Worm (Caenorhabditis elegans) whole organism, late embryonic: ENCODE data around the gene luc-7L.

Source experiments
- K02D7.2 ChIP-seq: sonication (generic microtip); optimal IDR thresholded peaks from 2 replicates; lab custom pipeline; 2017; ENCODE audit warnings: mild to moderate bottlenecking, missing genetic modification characterization, missing compliant biosample characterization
- K09A11.1 ChIP-seq: sonication (generic microtip); optimal IDR thresholded peaks from 2 replicates; lab custom pipeline; 2017; ENCODE audit warnings: antibody characterized with exemption, mild to moderate bottlenecking, missing genetic modification characterization, missing compliant biosample characterization; ENCODE audit not compliant: insufficient read depth
- T23F11.4 ChIP-seq: fragments of 200-800 bp; sonication (Bioruptor generic); optimal IDR thresholded peaks from 2 replicates; lab custom pipeline; 2018; ENCODE audit warnings: mild to moderate bottlenecking, missing genetic modification characterization, missing compliant biosample characterization
- Y22D7AL.16 ChIP-seq: sonication (generic microtip); optimal IDR thresholded peaks from 2 replicates; lab custom pipeline; 2016; ENCODE audit warnings: missing genetic modification characterization, missing compliant biosample characterization
- ceh-18 ChIP-seq: sonication (generic microtip); optimal IDR thresholded peaks from 2 replicates; lab custom pipeline; 2016; ENCODE audit warnings: missing genetic modification characterization, missing compliant biosample characterization
- ceh-19 ChIP-seq: fragments of 200-800 bp; sonication (Bioruptor generic); optimal IDR thresholded peaks from 2 replicates; lab custom pipeline; 2018; ENCODE audit warnings: mild to moderate bottlenecking, missing genetic modification characterization, missing compliant biosample characterization
- ceh-2 ChIP-seq: sonication (generic microtip); optimal IDR thresholded peaks from 2 replicates; lab custom pipeline; 2016; ENCODE audit warnings: missing genotype, missing genetic modification characterization, missing compliant biosample characterization
- ceh-24 ChIP-seq: sonication (generic microtip); optimal IDR thresholded peaks from 2 replicates; lab custom pipeline; 2016; ENCODE audit warnings: mild to moderate bottlenecking, missing genetic modification characterization, missing compliant biosample characterization
- ceh-31 ChIP-seq: sonication (generic microtip); optimal IDR thresholded peaks from 2 replicates; lab custom pipeline; 2016; ENCODE audit warnings: missing genetic modification characterization, missing compliant biosample characterization
- che-1 ChIP-seq: sonication (generic microtip); optimal IDR thresholded peaks from 2 replicates; lab custom pipeline; 2016; ENCODE audit warnings: mild to moderate bottlenecking, missing genetic modification characterization, missing compliant biosample characterization
- elt-2 ChIP-seq: sonication (generic microtip); optimal IDR thresholded peaks from 2 replicates; lab custom pipeline; 2016; ENCODE audit warnings: missing genetic modification reagents, missing genetic modification characterization, missing compliant biosample characterization
- elt-4 ChIP-seq: sonication (generic microtip); optimal IDR thresholded peaks from 2 replicates; lab custom pipeline; 2016; ENCODE audit warnings: missing genetic modification characterization, missing compliant biosample characterization
- ets-4 ChIP-seq: sonication (generic microtip); optimal IDR thresholded peaks from 2 replicates; lab custom pipeline; 2016; ENCODE audit warnings: missing genetic modification characterization, missing compliant biosample characterization
- eyg-1 ChIP-seq: sonication (generic microtip); optimal IDR thresholded peaks from 2 replicates; lab custom pipeline; 2016; ENCODE audit warnings: missing genotype, missing genetic modification characterization, missing compliant biosample characterization
- hlh-13 ChIP-seq: fragments of 200-800 bp; sonication (Bioruptor generic); optimal IDR thresholded peaks from 2 replicates; lab custom pipeline; 2018; ENCODE audit warnings: mild to moderate bottlenecking, missing genetic modification characterization, missing compliant biosample characterization
- hlh-30 ChIP-seq: sonication (generic microtip); optimal IDR thresholded peaks from 2 replicates; lab custom pipeline; 2017; ENCODE audit warnings: antibody characterized with exemption, missing genetic modification characterization, missing compliant biosample characterization; ENCODE audit not compliant: insufficient read depth
- hlh-8 ChIP-seq: sonication (generic microtip); optimal IDR thresholded peaks from 2 replicates; lab custom pipeline; 2016; ENCODE audit warnings: missing genotype, missing genetic modification characterization, missing compliant biosample characterization
- madf-2 ChIP-seq: sonication (generic microtip); optimal IDR thresholded peaks from 2 replicates; lab custom pipeline; 2017; ENCODE audit warnings: missing genetic modification characterization, missing compliant biosample characterization
- nhr-11 ChIP-seq: fragments of 150-350 bp; optimal IDR thresholded peaks from 2 replicates; lab custom pipeline; 2014; ENCODE audit warnings: missing biosample characterization, missing genetic modification characterization
- nhr-232 ChIP-seq: sonication (generic microtip); optimal IDR thresholded peaks from 2 replicates; lab custom pipeline; 2016; ENCODE audit warnings: missing genetic modification characterization, missing compliant biosample characterization
- npax-4 ChIP-seq: sonication (generic microtip); optimal IDR thresholded peaks from 2 replicates; lab custom pipeline; 2016; ENCODE audit warnings: missing genetic modification characterization, missing compliant biosample characterization
- pag-3 ChIP-seq: sonication (generic microtip); optimal IDR thresholded peaks from 2 replicates; lab custom pipeline; 2016; ENCODE audit warnings: missing compliant biosample characterization, missing genetic modification characterization, borderline replicate concordance
- pat-9 ChIP-seq: fragments of 200-800 bp; sonication (Bioruptor generic); optimal IDR thresholded peaks from 2 replicates; lab custom pipeline; 2018; ENCODE audit warnings: mild to moderate bottlenecking, missing genetic modification characterization, moderate library complexity, missing compliant biosample characterization
- pax-1 ChIP-seq: fragments of 150-350 bp; optimal IDR thresholded peaks from 2 replicates; lab custom pipeline; 2014; ENCODE audit warnings: missing biosample characterization, missing genetic modification characterization
- pha-2 ChIP-seq: sonication (generic microtip); optimal IDR thresholded peaks from 2 replicates; lab custom pipeline; 2017; ENCODE audit warnings: mild to moderate bottlenecking, missing genetic modification characterization, missing compliant biosample characterization
- pha-4 ChIP-seq: fragments of 150-350 bp; optimal IDR thresholded peaks from 2 replicates; lab custom pipeline; 2018; ENCODE audit warnings: missing biosample characterization, missing genetic modification reagents, missing genetic modification characterization
- pqm-1 ChIP-seq: sonication (generic microtip); optimal IDR thresholded peaks from 2 replicates; lab custom pipeline; 2016; ENCODE audit warnings: missing genetic modification characterization, missing compliant biosample characterization
- pros-1 ChIP-seq: fragments of 150-350 bp; optimal IDR thresholded peaks from 2 replicates; lab custom pipeline; 2014; ENCODE audit warnings: missing biosample characterization, missing genetic modification reagents, missing genetic modification characterization
- rnt-1 ChIP-seq: sonication (generic microtip); optimal IDR thresholded peaks from 2 replicates; lab custom pipeline; 2016; ENCODE audit warnings: missing genetic modification characterization, missing compliant biosample characterization
- tbx-7 ChIP-seq: sonication (generic microtip); optimal IDR thresholded peaks from 2 replicates; lab custom pipeline; 2016; ENCODE audit warnings: missing genotype, missing genetic modification characterization, missing compliant biosample characterization
- ttx-3 ChIP-seq: sonication (generic microtip); optimal IDR thresholded peaks from 2 replicates; lab custom pipeline; 2016; ENCODE audit warnings: missing genetic modification reagents, missing genetic modification characterization, missing compliant biosample characterization
- unc-3 ChIP-seq, 2 experiments: fragments of 200-800 bp in 1 of 2; sonication (Bioruptor generic) in 1 of 2; sonication (generic microtip) in 1 of 2; conservative IDR thresholded peaks in 1 of 2; optimal IDR thresholded peaks in 1 of 2; 2 replicates each; pipeline versions ENCODE4 v1.3.6 to Lab custom; 2016 to 2022; ENCODE audit warnings: missing compliant biosample characterization in 2 of 2, missing genetic modification characterization in 2 of 2, missing genetic modification reagents in 1 of 2
- unc-42 ChIP-seq: sonication (generic microtip); optimal IDR thresholded peaks from 2 replicates; lab custom pipeline; 2016; ENCODE audit warnings: missing genotype, missing genetic modification characterization, missing compliant biosample characterization
- unc-55 ChIP-seq: sonication (generic microtip); optimal IDR thresholded peaks from 2 replicates; lab custom pipeline; 2017; ENCODE audit warnings: missing biosample characterization, missing genetic modification reagents, missing genetic modification characterization
- ztf-16 ChIP-seq: sonication (generic microtip); optimal IDR thresholded peaks from 2 replicates; lab custom pipeline; 2017; ENCODE audit warnings: missing genetic modification characterization, missing compliant biosample characterization

The luc-7L gene

ce11 chrII:7720479-7720878 lies 13.2 kb upstream of the luc-7L start (continued):
- TF ChIP-seq pag-3 (tag; lab: Kevin White, UChicago) = no peak

DNA sequence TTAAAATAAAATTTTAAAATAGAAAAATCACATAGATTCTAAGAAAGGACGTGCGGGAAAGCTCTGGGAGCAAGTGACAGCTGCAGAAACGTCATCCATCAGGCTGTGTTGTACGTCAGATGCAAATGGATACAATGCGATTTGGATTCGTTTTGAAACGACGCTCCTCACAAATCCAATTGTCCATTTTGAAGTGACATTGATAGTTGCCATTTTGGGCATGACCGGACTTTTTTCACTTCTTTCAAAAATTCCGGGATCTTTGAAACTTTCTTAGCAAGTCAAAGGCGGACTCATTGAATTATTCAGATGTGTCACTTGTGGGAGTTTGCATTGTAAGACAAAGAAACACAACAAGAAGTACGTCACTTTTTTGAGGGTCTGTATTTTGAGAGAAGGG lies 11.8 kb upstream of the luc-7L start:
- TF ChIP-seq unc-42 (tag; lab: Kevin White, UChicago) (peak; percentile 73), unc-55 (peak; percentile 18), rnt-1 (tag; lab: Kevin White, UChicago) (no peak), pax-1 (tag; lab: Kevin White, UChicago) (no peak)

DNA sequence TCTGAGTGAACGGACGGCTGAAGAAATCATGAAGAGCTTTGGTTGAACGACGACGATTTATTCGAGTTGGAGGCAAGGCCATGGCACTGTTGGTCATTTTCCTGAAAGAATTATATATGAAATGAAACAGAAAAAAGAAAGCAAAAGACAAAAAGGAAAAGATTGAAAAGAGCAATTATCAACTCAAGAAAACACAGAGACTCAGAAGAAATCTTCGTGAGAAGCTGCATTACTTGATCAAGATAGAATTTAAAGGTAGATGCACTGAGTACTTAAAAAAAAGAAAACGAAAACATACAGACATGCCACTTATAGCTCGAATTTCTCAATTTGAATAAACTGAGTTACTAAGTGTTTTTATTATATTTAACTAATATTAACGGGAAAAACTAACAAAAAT lies 11.2 kb upstream of the luc-7L start, which contains the start of gene cpna-5:
cpna-5 (minus strand) TSS at position 101 of the 400 bp plus-strand sequence.
- TF ChIP-seq ceh-31 (tag; lab: Kevin White, UChicago) (no peak), nhr-232 (no peak), hlh-8 (tag; lab: Kevin White, UChicago) (no peak), ceh-19 (GFP tag; lab: Kevin White, UChicago) (no peak), hlh-30 (no peak), unc-55 (no peak), pat-9 (tag; lab: Kevin White, UChicago) (no peak), unc-3 (GFP tag; conservative IDR thresholded peaks at IDR 0.05; lab: Robert Waterston, UW) (no peak), unc-3 (tag; optimal IDR thresholded peaks at IDR 0.05; lab: Kevin White, UChicago) (no peak), pqm-1 (tag; lab: Kevin White, UChicago) (no peak), elt-2 (tag; lab: Kevin White, UChicago) (no peak), pha-4 (tag; lab: Kevin White, UChicago) (no peak)

DNA sequence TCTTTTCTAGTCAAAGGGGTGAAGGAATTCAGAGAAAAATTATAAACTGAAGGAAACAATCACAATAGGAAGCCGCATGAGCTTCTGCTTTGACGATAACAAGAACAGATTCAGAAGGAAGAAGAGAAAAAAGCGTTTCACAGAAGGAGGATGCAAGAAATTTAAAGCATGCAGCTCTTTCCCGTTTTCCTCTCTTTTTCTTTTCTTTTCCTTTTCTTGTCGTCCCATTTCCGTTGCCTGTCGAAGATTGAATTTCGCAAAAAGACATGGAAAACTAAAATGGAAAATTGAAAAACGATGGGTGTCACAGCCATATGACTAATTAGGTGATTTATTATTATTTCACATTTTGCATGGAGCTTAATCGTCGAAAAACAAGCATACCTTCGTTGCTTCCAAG lies 8.8 kb upstream of the luc-7L start:
- no peak for TF ChIP-seq nhr-11
- TF ChIP-seq ztf-16 (tag; lab: Kevin White, UChicago) = no peak
- TF ChIP-seq unc-55 = no peak
- TF ChIP-seq ceh-2 = no peak
- TF ChIP-seq ceh-18 (tag; lab: Kevin White, UChicago) = no peak
- no peak for TF ChIP-seq pha-2
- TF ChIP-seq unc-42 (tag; lab: Kevin White, UChicago) = peak; percentile 81
- TF ChIP-seq Y22D7AL.16 = no peak

ce11 chrII:7714614-7715186 lies 7.4 kb upstream of the luc-7L start:
- TF ChIP-seq pat-9 (tag; lab: Kevin White, UChicago) (no peak), hlh-13 (GFP tag; lab: Kevin White, UChicago) (no peak), unc-42 (tag; lab: Kevin White, UChicago) (peak; percentile 81)

DNA sequence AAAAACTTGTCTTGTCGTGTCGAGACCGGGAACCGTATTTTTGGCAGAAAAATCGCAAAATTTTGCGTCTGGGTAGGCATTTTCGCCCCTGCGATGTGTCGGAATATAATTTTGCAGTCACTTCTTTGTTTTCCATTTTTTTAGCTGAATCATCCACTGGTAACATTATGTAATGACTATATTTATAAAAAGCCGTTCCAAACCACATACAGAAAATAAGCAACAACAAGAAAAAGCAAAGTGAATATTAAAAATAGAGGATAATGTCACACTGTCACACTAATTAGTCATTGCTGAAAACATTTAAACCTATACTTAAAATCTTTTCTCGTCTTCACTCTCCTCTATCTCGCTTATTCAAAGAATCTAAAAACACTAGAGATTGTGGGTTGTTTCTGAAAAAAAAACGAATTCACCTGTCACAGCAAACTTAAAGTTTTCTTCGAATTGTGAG lies 2.0 kb upstream of the luc-7L start, which contains the start of gene sre-1:
sre-1 (plus strand) TSS at position 404 of the 454 bp plus-strand sequence.
- TF ChIP-seq ttx-3 (tag; lab: Kevin White, UChicago) (no peak), pros-1 (tag; lab: Kevin White, UChicago) (no peak), ceh-31 (tag; lab: Kevin White, UChicago) (no peak), pha-4 (tag; lab: Kevin White, UChicago) (no peak), elt-4 (no peak), npax-4 (tag; lab: Kevin White, UChicago) (no peak), madf-2 (tag; lab: Kevin White, UChicago) (no peak), che-1 (tag; lab: Kevin White, UChicago) (no peak), ets-4 (no peak), T23F11.4 (GFP tag; lab: Kevin White, UChicago) (no peak), pat-9 (tag; lab: Kevin White, UChicago) (no peak), ceh-2 (no peak), K09A11.1 (tag; lab: Kevin White, UChicago) (no peak), K02D7.2 (tag; lab: Kevin White, UChicago) (no peak), tbx-7 (tag; lab: Kevin White, UChicago) (no peak), ceh-24 (tag; lab: Kevin White, UChicago) (no peak), Y22D7AL.16 (no peak), eyg-1 (tag; lab: Kevin White, UChicago) (no peak)
